Worm (Caenorhabditis elegans) whole organism, L2 larva: ENCODE measurements around the gene ift-74.

Experiments
- ceh-16 ChIP-seq: fragments of 150-350 bp; optimal IDR thresholded peaks from 2 replicates; lab custom pipeline; 2014; ENCODE audit warnings: missing biosample characterization, missing genetic modification characterization
- mbf-1 ChIP-seq: sonication (generic microtip); optimal IDR thresholded peaks from 2 replicates; lab custom pipeline; 2017; ENCODE audit warnings: missing biosample characterization, missing genetic modification characterization
- nhr-11 ChIP-seq: fragments of 150-350 bp; optimal IDR thresholded peaks from 2 replicates; lab custom pipeline; 2014; ENCODE audit warnings: missing biosample characterization, missing genetic modification characterization
- skn-1 ChIP-seq: sonication (generic microtip); optimal IDR thresholded peaks from 2 replicates; lab custom pipeline; 2017; ENCODE audit warnings: missing biosample characterization, missing genetic modification characterization
- unc-62 ChIP-seq: fragments of 150-350 bp; optimal IDR thresholded peaks from 2 replicates; lab custom pipeline; 2014; ENCODE audit warnings: missing biosample characterization, missing genetic modification reagents, missing genetic modification characterization

ce11 chrII:6637854-6638253 lies 42.0 kb upstream of the ift-74 start:
- TF ChIP-seq nhr-11 (tag; lab: Kevin White, UChicago), result no peak
- no peak for TF ChIP-seq mbf-1 (tag; lab: Kevin White, UChicago)
- TF ChIP-seq unc-62 (GFP tag; lab: Kevin White, UChicago), result no peak
- TF ChIP-seq skn-1, result no peak
- TF ChIP-seq ceh-16 (tag; lab: Kevin White, UChicago), result no peak
